Fruit fly (Drosophila melanogaster): ENCODE data around the gene CG13625.

Gene CG13625

dm6 chr3R:24588829-24589638 is 4.1 kb upstream of the CG13625 start (continued):
- TF ChIP-seq PHDP (tag; optimal IDR thresholded peaks at IDR 0.05) (peak; percentile 34), Fer1 (GFP tag; optimal IDR thresholded peaks at IDR 0.05) (peak; percentile 35), CG1233 (GFP tag; optimal IDR thresholded peaks at IDR 0.05) (peak; percentile 28), MTF-1 (GFP tag; optimal IDR thresholded peaks at IDR 0.05; ENCODE audit: borderline replicate concordance) (peak; percentile 29), sd (tag; optimal IDR thresholded peaks at IDR 0.05) (peak; percentile 73), Dp (GFP tag; optimal IDR thresholded peaks at IDR 0.05) (peak; percentile 24), dpn (GFP tag; optimal IDR thresholded peaks at IDR 0.05) (no peak), nau (GFP tag; optimal IDR thresholded peaks at IDR 0.05) (peak; percentile 42), CG2875 (GFP tag; optimal IDR thresholded peaks at IDR 0.05) (peak; percentile 14), BtbVII (GFP tag; optimal IDR thresholded peaks at IDR 0.05) (peak; percentile 49), CTCF (GFP tag; optimal IDR thresholded peaks at IDR 0.05) (peak; percentile 55), oc (tag; optimal IDR thresholded peaks at IDR 0.05) (peak; percentile 24), gcm (GFP tag; optimal IDR thresholded peaks at IDR 0.05) (peak; percentile 11), CG15601 (tag; optimal IDR thresholded peaks at IDR 0.05) (peak; percentile 10), Mes4 (GFP tag; optimal IDR thresholded peaks at IDR 0.05) (no peak), zf30C (GFP tag; optimal IDR thresholded peaks at IDR 0.05) (peak; percentile 17), Hr78 (GFP tag; optimal IDR thresholded peaks at IDR 0.05) (peak in 1 of 2 experiments; percentile 23), CG8924 (tag; optimal IDR thresholded peaks at IDR 0.05) (peak; percentile 3), wek (GFP tag; optimal IDR thresholded peaks at IDR 0.05) (peak; percentile 8), Deaf1 (tag; optimal IDR thresholded peaks at IDR 0.05) (peak; percentile 20), Med (GFP tag) (peak; percentile 88), CG13894 (tag; optimal IDR thresholded peaks at IDR 0.05) (peak; percentile 21), CG7987 (GFP tag; optimal IDR thresholded peaks at IDR 0.05) (peak; percentile 8)

- peak; percentile 13 for TF ChIP-seq CG5180 (GFP tag; optimal IDR thresholded peaks at IDR 0.05)
- TF ChIP-seq sisA (GFP tag; IDR thresholded peaks at IDR 0.05), result no peak
- no peak for TF ChIP-seq shn (GFP tag; optimal IDR thresholded peaks at IDR 0.05)
- TF ChIP-seq fru (optimal IDR thresholded peaks at IDR 0.05), result peak; percentile 61
- TF ChIP-seq eyg (GFP tag; optimal IDR thresholded peaks at IDR 0.05), result peak; percentile 37
- TF ChIP-seq Myb (GFP tag; optimal IDR thresholded peaks at IDR 0.05), result peak; percentile 73
- no peak for TF ChIP-seq HHEX (GFP tag; optimal IDR thresholded peaks at IDR 0.05)
- peak; percentile 14 for TF ChIP-seq CG33557 (GFP tag; optimal IDR thresholded peaks at IDR 0.05)
- TF ChIP-seq CG10366 (GFP tag; IDR thresholded peaks at IDR 0.05), result no peak
- TF ChIP-seq Ssrp (tag; optimal IDR thresholded peaks at IDR 0.05), result no peak
- no peak for TF ChIP-seq CG9609 (GFP tag; optimal IDR thresholded peaks at IDR 0.05)
- TF ChIP-seq tap (tag; optimal IDR thresholded peaks at IDR 0.05), result peak; percentile 1
- no peak for TF ChIP-seq CG10209 (GFP tag; optimal IDR thresholded peaks at IDR 0.05)
- TF ChIP-seq CG12769 (tag; optimal IDR thresholded peaks at IDR 0.05), result peak; percentile 79
- no peak for TF ChIP-seq ara (GFP tag; IDR thresholded peaks at IDR 0.05)
- TF ChIP-seq CG1603 (tag; optimal IDR thresholded peaks at IDR 0.05), result peak; percentile 43
- TF ChIP-seq Med (GFP tag), result peak; percentile 91
- no peak for TF ChIP-seq jing (GFP tag; optimal IDR thresholded peaks at IDR 0.05)
- no peak for TF ChIP-seq ems (GFP tag; optimal IDR thresholded peaks at IDR 0.05)
- TF ChIP-seq sd (tag; optimal IDR thresholded peaks at IDR 0.05), result peak; percentile 100
- peak; percentile 12 for TF ChIP-seq NC2β (GFP tag; optimal IDR thresholded peaks at IDR 0.05)
- TF ChIP-seq chn (GFP tag; optimal IDR thresholded peaks at IDR 0.05), result peak; percentile 66
- peak; percentile 60 for TF ChIP-seq D (optimal IDR thresholded peaks at IDR 0.05)
- no peak for TF ChIP-seq D (GFP tag; optimal IDR thresholded peaks at IDR 0.05)
- no peak for TF ChIP-seq gt (GFP tag; IDR thresholded peaks at IDR 0.05)
- TF ChIP-seq NC2α (GFP tag; optimal IDR thresholded peaks at IDR 0.05), result no peak
- TF ChIP-seq grau (tag; optimal IDR thresholded peaks at IDR 0.05), result peak; percentile 25
- peak; percentile 83 for TF ChIP-seq gro (GFP tag; optimal IDR thresholded peaks at IDR 0.05)
- peak; percentile 11 for TF ChIP-seq BtbVII (GFP tag; optimal IDR thresholded peaks at IDR 0.05)
These were observed 1.5 kb upstream of the CG13625 start for dm6 chr3R:24586453-24586886.

Measured in whole organism, embryonic.